Worm (Caenorhabditis elegans): ENCODE results near the gene apy-1.

- TF ChIP-seq Y48G9A.11 (GFP tag; IDR thresholded peaks at IDR 0.05) (no peak), hlh-30 (tag; optimal IDR thresholded peaks at IDR 0.05; ENCODE audit: insufficient read depth) (no peak), fos-1 (tag; optimal IDR thresholded peaks at IDR 0.05) (no peak), zag-1 (tag; optimal IDR thresholded peaks at IDR 0.05) (no peak), nhr-6 (tag; optimal IDR thresholded peaks at IDR 0.05) (no peak), Y75B8A.6 (GFP tag; IDR thresholded peaks at IDR 0.05) (no peak), duxl-1 (tag; optimal IDR thresholded peaks at IDR 0.05; ENCODE audit: poor library complexity) (no peak), madf-5 (GFP tag; IDR thresholded peaks at IDR 0.05) (no peak), egl-27 (tag; optimal IDR thresholded peaks at IDR 0.05) (no peak), nhr-76 (tag; optimal IDR thresholded peaks at IDR 0.05) (no peak), hlh-11 (tag; optimal IDR thresholded peaks at IDR 0.05) (no peak), nhr-41 (GFP tag; IDR thresholded peaks at IDR 0.05) (no peak)
Measured at ce11 chrX:7596627-7597026, 27.1 kb upstream of the apy-1 start, which contains the start of gene C44E12.1.

Data from whole organism, L4 larva.